Worm (Caenorhabditis elegans) whole organism, mixed stage, embryonic: ENCODE measurements around the gene glb-3.

Source experiments
- M03D4.4 ChIP-seq: sonication (generic microtip); optimal IDR thresholded peaks from 2 replicates; lab custom pipeline; 2017; ENCODE audit warnings: mild to moderate bottlenecking, missing genetic modification characterization, missing compliant biosample characterization
- elt-1 ChIP-seq: sonication (generic microtip); optimal IDR thresholded peaks from 2 replicates; lab custom pipeline; 2017; ENCODE audit warnings: missing genetic modification characterization, mild to moderate bottlenecking, missing compliant biosample characterization, antibody characterized with exemption, moderate library complexity, borderline replicate concordance; ENCODE audit not compliant: insufficient read depth
- lsy-2 ChIP-seq: fragments of 150-350 bp; optimal IDR thresholded peaks from 2 replicates; lab custom pipeline; 2014; ENCODE audit warnings: missing biosample characterization, missing genetic modification characterization
- mep-1 ChIP-seq: fragments of 150-350 bp; optimal IDR thresholded peaks from 2 replicates; lab custom pipeline; 2017; ENCODE audit warnings: missing biosample characterization, missing genetic modification reagents, missing genetic modification characterization, inconsistent platforms
- nhr-28 ChIP-seq: fragments of 150-350 bp; optimal IDR thresholded peaks from 2 replicates; lab custom pipeline; 2014; ENCODE audit warnings: missing biosample characterization, missing genetic modification characterization
- nhr-76 ChIP-seq: sonication (generic microtip); optimal IDR thresholded peaks from 2 replicates; lab custom pipeline; 2017; ENCODE audit warnings: missing biosample characterization, missing genetic modification characterization
- pha-4 ChIP-seq: fragments of 150-350 bp; optimal IDR thresholded peaks from 2 replicates; lab custom pipeline; 2018; ENCODE audit warnings: missing biosample characterization, missing genetic modification reagents, missing genetic modification characterization
- unc-39 ChIP-seq: fragments of 150-350 bp; optimal IDR thresholded peaks from 2 replicates; lab custom pipeline; 2014; ENCODE audit warnings: missing biosample characterization, missing genetic modification characterization
- unc-62 ChIP-seq: fragments of 150-350 bp; optimal IDR thresholded peaks from 2 replicates; lab custom pipeline; 2014; ENCODE audit warnings: missing biosample characterization, missing genetic modification reagents, missing genetic modification characterization

DNA sequence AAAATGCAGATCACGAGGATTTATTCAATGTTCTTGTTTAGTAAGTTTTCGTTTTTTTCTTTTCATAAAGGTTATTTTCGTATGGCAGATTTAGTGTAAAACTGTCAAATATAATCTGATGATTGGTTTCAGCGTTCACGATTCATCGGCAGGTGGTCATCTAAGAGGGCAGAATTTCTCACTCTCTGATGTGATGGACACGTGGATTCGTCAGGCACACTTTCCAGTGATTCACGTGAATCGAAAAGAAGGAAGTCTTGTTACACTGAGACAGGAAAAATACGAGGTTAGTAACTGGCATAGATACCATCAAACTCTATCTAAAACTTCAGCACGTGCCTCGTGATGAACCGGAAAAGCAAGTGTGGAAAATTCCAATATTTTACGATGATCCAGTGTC lies 39.7 kb upstream of the glb-3 start:
- TF ChIP-seq mep-1 (tag; lab: Kevin White, UChicago) (no peak), nhr-76 (no peak), elt-1 (tag; lab: Kevin White, UChicago) (no peak), lsy-2 (no peak), unc-39 (tag; lab: Kevin White, UChicago) (no peak), nhr-28 (tag; lab: Kevin White, UChicago) (no peak), unc-62 (GFP tag; lab: Kevin White, UChicago) (no peak), M03D4.4 (tag; lab: Kevin White, UChicago) (no peak), pha-4 (tag; lab: Kevin White, UChicago) (no peak)
